Worm (Caenorhabditis elegans) whole organism, L1 larva: ENCODE measurements around the gene mvb-12.
A peak's percentile ranks its signal among the peaks of the same experiment; 100 is the strongest.

Experiments
- Y116A8C.19 ChIP-seq: sonication (generic microtip); optimal IDR thresholded peaks from 2 replicates; lab custom pipeline; 2016; ENCODE audit warnings: missing compliant biosample characterization, missing genetic modification characterization, borderline replicate concordance
- aha-1 ChIP-seq: fragments of 150-350 bp; optimal IDR thresholded peaks from 2 replicates; lab custom pipeline; 2014; ENCODE audit warnings: missing biosample characterization, missing genetic modification characterization
- alr-1 ChIP-seq: fragments of 200-800 bp; sonication (Bioruptor generic); optimal IDR thresholded peaks from 2 replicates; lab custom pipeline; 2018; ENCODE audit warnings: borderline replicate concordance, mild to moderate bottlenecking, missing genetic modification characterization, missing compliant biosample characterization
- aly-2 ChIP-seq: fragments of 150-350 bp; optimal IDR thresholded peaks from 2 replicates; lab custom pipeline; 2014; ENCODE audit warnings: missing biosample characterization, missing genetic modification characterization
- ama-1 ChIP-seq: fragments of 150-350 bp; optimal IDR thresholded peaks from 2 replicates; lab custom pipeline; 2014
- ceh-82 ChIP-seq, 3 experiments: fragments of 150-350 bp in 1 of 3; sonication (generic microtip) in 2 of 3; optimal IDR thresholded peaks; 2 replicates each; lab custom pipeline; 2014 to 2017; ENCODE audit warnings: missing biosample characterization in 3 of 3, missing genetic modification characterization in 3 of 3
- ceh-88 ChIP-seq: fragments of 200-800 bp; sonication (Bioruptor generic); IDR thresholded peaks from 2 replicates; pipeline ENCODE4 v1.3.6; 2022; ENCODE audit warnings: missing genetic modification characterization, missing compliant biosample characterization
- ces-1 ChIP-seq: fragments of 150-350 bp; optimal IDR thresholded peaks from 2 replicates; lab custom pipeline; 2014; ENCODE audit warnings: missing biosample characterization, missing genetic modification reagents, missing genetic modification characterization
- dpl-1 ChIP-seq, 3 experiments: fragments of 150-350 bp in 2 of 3; sonication (generic microtip) in 1 of 3; optimal IDR thresholded peaks; 2 replicates each; lab custom pipeline; 2014 to 2017; ENCODE audit warnings: missing biosample characterization in 3 of 3, missing genetic modification characterization in 3 of 3, missing genetic modification reagents in 3 of 3
- dsc-1 ChIP-seq: sonication (generic microtip); optimal IDR thresholded peaks from 2 replicates; lab custom pipeline; 2016; ENCODE audit warnings: mild to moderate bottlenecking, missing genetic modification characterization, missing compliant biosample characterization
- efl-1 ChIP-seq, 4 experiments: fragments of 150-350 bp; optimal IDR thresholded peaks in 3 of 4; peaks in 1 of 4; 1 replicate in 1 of 4; 2 replicates in 3 of 4; lab custom pipeline; 2014; ENCODE audit warnings: missing biosample characterization in 2 of 4, missing genetic modification characterization in 2 of 4, missing genetic modification reagents in 2 of 4
- efl-3 ChIP-seq: fragments of 200-800 bp; sonication (Bioruptor generic); optimal IDR thresholded peaks from 2 replicates; lab custom pipeline; 2018; ENCODE audit warnings: mild to moderate bottlenecking, missing genetic modification characterization, missing compliant biosample characterization
- elt-2 ChIP-seq: sonication (generic microtip); optimal IDR thresholded peaks from 2 replicates; lab custom pipeline; 2016; ENCODE audit warnings: missing genetic modification characterization, mild to moderate bottlenecking, inconsistent platforms, missing compliant biosample characterization, missing genetic modification reagents
- ets-5 ChIP-seq: fragments of 200-800 bp; sonication (Bioruptor generic); IDR thresholded peaks from 2 replicates; pipeline ENCODE4 v1.3.6; 2022; ENCODE audit warnings: missing genetic modification characterization, missing compliant biosample characterization
- fkh-10 ChIP-seq: sonication (generic microtip); optimal IDR thresholded peaks from 2 replicates; lab custom pipeline; 2017; ENCODE audit warnings: missing biosample characterization, missing genetic modification reagents, missing genetic modification characterization
- hlh-4 ChIP-seq: sonication (generic microtip); optimal IDR thresholded peaks from 2 replicates; lab custom pipeline; 2016; ENCODE audit warnings: mild to moderate bottlenecking, missing genetic modification characterization, missing compliant biosample characterization
- irx-1 ChIP-seq: sonication (generic microtip); optimal IDR thresholded peaks from 2 replicates; lab custom pipeline; 2016; ENCODE audit warnings: missing genetic modification characterization, missing compliant biosample characterization
- isw-1 ChIP-seq: fragments of 200-800 bp; sonication (Bioruptor generic); IDR thresholded peaks from 2 replicates; pipeline ENCODE4 v1.3.6; 2022; ENCODE audit warnings: missing genetic modification characterization, missing compliant biosample characterization
- lin-13 ChIP-seq: fragments of 150-350 bp; optimal IDR thresholded peaks from 2 replicates; lab custom pipeline; 2014; ENCODE audit warnings: missing biosample characterization, missing genetic modification reagents, missing genetic modification characterization
- lin-14 ChIP-seq: fragments of 200-800 bp; sonication (Bioruptor generic); optimal IDR thresholded peaks from 2 replicates; lab custom pipeline; 2018; ENCODE audit warnings: mild to moderate bottlenecking, missing genetic modification characterization, moderate library complexity, missing compliant biosample characterization
- lir-3 ChIP-seq: sonication (generic microtip); optimal IDR thresholded peaks from 2 replicates; lab custom pipeline; 2016; ENCODE audit warnings: mild to moderate bottlenecking, missing genetic modification characterization, moderate library complexity, missing compliant biosample characterization; ENCODE audit not compliant: poor library complexity
- lsy-2 ChIP-seq, 2 experiments: fragments of 150-350 bp; optimal IDR thresholded peaks; 2 replicates each; lab custom pipeline; 2014; ENCODE audit warnings: missing biosample characterization in 2 of 2, missing genetic modification characterization in 2 of 2
- mab-9 ChIP-seq: fragments of 200-800 bp; sonication (Bioruptor generic); IDR thresholded peaks from 2 replicates; pipeline ENCODE4 v1.3.6; 2022; ENCODE audit warnings: missing genetic modification reagents, missing genetic modification characterization, missing compliant biosample characterization
- mdl-1 ChIP-seq, 2 experiments: fragments of 150-350 bp; optimal IDR thresholded peaks; 2 replicates each; lab custom pipeline; 2014 to 2017; ENCODE audit warnings: missing biosample characterization in 2 of 2, missing genetic modification characterization in 2 of 2, inconsistent platforms in 1 of 2
- mep-1 ChIP-seq: fragments of 150-350 bp; optimal IDR thresholded peaks from 2 replicates; lab custom pipeline; 2014; ENCODE audit warnings: missing biosample characterization, missing genetic modification characterization
- nhr-11 ChIP-seq: fragments of 150-350 bp; optimal IDR thresholded peaks from 2 replicates; lab custom pipeline; 2014; ENCODE audit warnings: missing biosample characterization, missing genetic modification characterization
- nhr-12 ChIP-seq: sonication (generic microtip); optimal IDR thresholded peaks from 2 replicates; lab custom pipeline; 2017; ENCODE audit warnings: missing biosample characterization, missing genetic modification characterization
- nhr-19 ChIP-seq: fragments of 200-800 bp; sonication (Bioruptor generic); conservative IDR thresholded peaks from 2 replicates; pipeline ENCODE4 v1.3.6; 2022; ENCODE audit warnings: missing genetic modification characterization, missing compliant biosample characterization
- nhr-20 ChIP-seq: sonication (generic microtip); optimal IDR thresholded peaks from 2 replicates; lab custom pipeline; 2016; ENCODE audit warnings: mild to moderate bottlenecking, missing genetic modification characterization, missing compliant biosample characterization
- nhr-237 ChIP-seq: fragments of 150-350 bp; optimal IDR thresholded peaks from 2 replicates; lab custom pipeline; 2014; ENCODE audit warnings: missing biosample characterization, missing genetic modification characterization
- nhr-28 ChIP-seq: fragments of 150-350 bp; optimal IDR thresholded peaks from 2 replicates; lab custom pipeline; 2014; ENCODE audit warnings: missing biosample characterization, missing genetic modification characterization
- nhr-47 ChIP-seq: sonication (generic microtip); optimal IDR thresholded peaks from 2 replicates; lab custom pipeline; 2016; ENCODE audit warnings: mild to moderate bottlenecking, missing genetic modification characterization, moderate library complexity, missing compliant biosample characterization
- nhr-71 ChIP-seq: sonication (generic microtip); optimal IDR thresholded peaks from 2 replicates; lab custom pipeline; 2016; ENCODE audit warnings: mild to moderate bottlenecking, missing genetic modification characterization, moderate library complexity, missing compliant biosample characterization
- nhr-76 ChIP-seq: sonication (generic microtip); optimal IDR thresholded peaks from 2 replicates; lab custom pipeline; 2017; ENCODE audit warnings: missing biosample characterization, missing genetic modification characterization
- nhr-84 ChIP-seq: sonication (generic microtip); optimal IDR thresholded peaks from 2 replicates; lab custom pipeline; 2017; ENCODE audit warnings: missing biosample characterization, missing genetic modification characterization
- nhr-90 ChIP-seq: sonication (generic microtip); optimal IDR thresholded peaks from 2 replicates; lab custom pipeline; 2016; ENCODE audit warnings: mild to moderate bottlenecking, missing genetic modification characterization, missing compliant biosample characterization; ENCODE audit not compliant: poor library complexity
- pag-3 ChIP-seq: sonication (generic microtip); optimal IDR thresholded peaks from 2 replicates; lab custom pipeline; 2017; ENCODE audit warnings: missing genetic modification characterization, mild to moderate bottlenecking, missing compliant biosample characterization, antibody characterized with exemption, borderline replicate concordance; ENCODE audit not compliant: insufficient read depth
- rnt-1 ChIP-seq: sonication (generic microtip); optimal IDR thresholded peaks from 2 replicates; lab custom pipeline; 2016; ENCODE audit warnings: mild to moderate bottlenecking, missing genetic modification characterization, moderate library complexity, missing compliant biosample characterization
- skn-1 ChIP-seq: fragments of 150-350 bp; optimal IDR thresholded peaks from 2 replicates; lab custom pipeline; 2014; ENCODE audit warnings: missing biosample characterization, missing genetic modification characterization
- snpc-4 ChIP-seq: fragments of 150-350 bp; optimal IDR thresholded peaks from 2 replicates; lab custom pipeline; 2014; ENCODE audit warnings: missing biosample characterization, missing genetic modification characterization
- snu-23 ChIP-seq: sonication (generic microtip); optimal IDR thresholded peaks from 2 replicates; lab custom pipeline; 2016; ENCODE audit warnings: missing genetic modification characterization, missing compliant biosample characterization
- sptf-1 ChIP-seq: fragments of 150-350 bp; optimal IDR thresholded peaks from 2 replicates; lab custom pipeline; 2014; ENCODE audit warnings: missing biosample characterization, missing genetic modification characterization
- swsn-7 ChIP-seq: sonication (generic microtip); optimal IDR thresholded peaks from 2 replicates; lab custom pipeline; 2016; ENCODE audit warnings: missing genetic modification characterization, missing compliant biosample characterization
- tlp-1 ChIP-seq: fragments of 150-350 bp; optimal IDR thresholded peaks from 2 replicates; lab custom pipeline; 2014; ENCODE audit warnings: missing biosample characterization, missing genetic modification characterization
- unc-130 ChIP-seq: fragments of 150-350 bp; optimal IDR thresholded peaks from 2 replicates; lab custom pipeline; 2017; ENCODE audit warnings: missing biosample characterization, missing genetic modification characterization, inconsistent platforms
- unc-30 ChIP-seq: sonication (generic microtip); optimal IDR thresholded peaks from 2 replicates; lab custom pipeline; 2017; ENCODE audit warnings: missing biosample characterization, missing genetic modification characterization
- vab-15 ChIP-seq: sonication (generic microtip); optimal IDR thresholded peaks from 2 replicates; lab custom pipeline; 2017; ENCODE audit warnings: missing genotype, mild to moderate bottlenecking, missing genetic modification characterization, missing compliant biosample characterization
- xbp-1 ChIP-seq: sonication (generic microtip); optimal IDR thresholded peaks from 2 replicates; lab custom pipeline; 2016; ENCODE audit warnings: missing genetic modification characterization, missing compliant biosample characterization
- ztf-4 ChIP-seq: fragments of 150-350 bp; optimal IDR thresholded peaks from 2 replicates; lab custom pipeline; 2014; ENCODE audit warnings: missing biosample characterization, missing genetic modification characterization

Gene mvb-12

DNA sequence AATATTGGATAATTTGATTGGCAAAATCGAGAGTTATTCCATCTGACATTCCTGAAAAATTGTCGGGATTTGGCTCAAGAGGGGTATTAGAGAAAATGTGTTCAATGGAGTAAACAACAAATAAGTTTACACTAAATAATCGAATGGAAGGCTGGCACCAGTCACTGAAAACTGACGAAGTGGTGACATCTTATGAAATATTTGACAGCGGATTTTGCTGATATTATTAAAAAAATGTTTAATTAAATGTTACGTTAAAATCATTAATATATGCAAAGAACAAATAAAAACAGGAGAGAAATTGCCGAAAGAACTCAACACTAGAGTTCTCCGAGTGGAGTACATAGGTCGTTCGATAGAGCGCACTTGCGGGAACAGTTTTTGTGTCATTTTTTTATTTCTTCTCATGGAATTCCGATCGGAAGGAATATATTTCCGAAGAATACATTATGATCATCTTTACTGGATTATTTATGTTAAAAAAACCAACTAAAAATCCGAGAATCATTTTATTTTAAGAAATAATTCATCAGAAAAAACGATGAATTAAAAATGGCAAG is 44.7 kb upstream of the mvb-12 start, which contains the start of gene tag-322 (continued):
- TF ChIP-seq ama-1 (lab: Kevin White, UChicago) (peak; percentile 64), dsc-1 (peak; percentile 75), vab-15 (tag; lab: Kevin White, UChicago) (no peak), ces-1 (GFP tag; lab: Kevin White, UChicago) (no peak), aly-2 (no peak), snpc-4 (no peak), mdl-1 (tag; optimal IDR thresholded peaks at IDR 0.05; lab: Kevin White, UChicago) (peak in 1 of 2 experiments; percentile 32), efl-3 (no peak), rnt-1 (tag; lab: Kevin White, UChicago) (peak; percentile 73), nhr-237 (no peak), fkh-10 (GFP tag; lab: Kevin White, UChicago) (no peak), nhr-47 (tag; lab: Kevin White, UChicago) (peak; percentile 80), nhr-84 (tag; lab: Kevin White, UChicago) (no peak), nhr-76 (no peak)

DNA sequence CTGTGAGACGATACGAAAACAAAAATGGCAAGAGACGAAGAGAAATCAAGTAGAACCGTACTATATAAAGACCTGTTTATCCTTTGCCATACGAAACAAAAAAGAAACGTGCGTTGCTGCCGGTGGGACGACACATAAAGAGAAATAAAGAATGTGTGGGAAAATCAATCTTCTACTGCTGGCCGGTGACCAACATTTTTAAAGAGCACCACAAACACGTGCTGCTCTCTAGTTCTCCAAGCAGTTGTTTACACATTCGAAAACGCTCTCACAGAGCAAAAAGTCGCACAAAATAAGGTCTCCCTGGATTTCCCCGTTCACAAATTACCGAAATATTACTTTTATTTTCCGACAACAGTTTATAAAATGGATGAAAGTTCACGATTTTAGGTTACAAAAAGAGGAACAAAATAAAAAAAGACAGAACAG is 40.8 kb upstream of the mvb-12 start, which contains the start of gene imp-3:
Gene imp-3, minus strand, starts transcription at position 93 of the 429 bp plus-strand sequence.
- TF ChIP-seq nhr-19 (0 out of 2 replicates have a peak, but pooled peaks have one; percentile 11), nhr-237 (no peak), skn-1 (tag; lab: Kevin White, UChicago) (no peak), sptf-1 (no peak), isw-1 (GFP tag; lab: Robert Waterston, UW) (no peak), pag-3 (no peak), swsn-7 (tag; lab: Kevin White, UChicago) (no peak), mep-1 (tag; lab: Kevin White, UChicago) (no peak), snu-23 (GFP tag; lab: Kevin White, UChicago) (peak; percentile 57), lsy-2 (tag; optimal IDR thresholded peaks at IDR 0.05; lab: Kevin White, UChicago) (peak; percentile 55 to 60), unc-30 (tag; lab: Kevin White, UChicago) (no peak), ets-5 (no peak), nhr-71 (tag; lab: Kevin White, UChicago) (peak; percentile 65), elt-2 (tag; lab: Kevin White, UChicago) (peak; percentile 6), hlh-4 (tag; lab: Kevin White, UChicago) (no peak), nhr-11 (tag; lab: Kevin White, UChicago) (no peak), aha-1 (tag; lab: Kevin White, UChicago) (no peak), mdl-1 (tag; optimal IDR thresholded peaks at IDR 0.05; lab: Kevin White, UChicago) (peak in 1 of 2 experiments; percentile 78), nhr-28 (no peak), alr-1 (tag; lab: Kevin White, UChicago) (no peak), nhr-12 (tag; lab: Kevin White, UChicago) (no peak), nhr-20 (tag; lab: Kevin White, UChicago) (peak; percentile 46), ceh-88 (GFP tag; lab: Robert Waterston, UW) (0 out of 2 replicates have a peak, but pooled peaks have one; percentile 11), dpl-1 (GFP tag; optimal IDR thresholded peaks at IDR 0.05; lab: Kevin White, UChicago) (peak in 2 of 3 experiments; percentile 31 to 41), irx-1 (tag; lab: Kevin White, UChicago) (peak; percentile 18), mab-9 (GFP tag; lab: Robert Waterston, UW) (no peak), dsc-1 (peak; percentile 18), ces-1 (GFP tag; lab: Kevin White, UChicago) (no peak), lir-3 (tag; lab: Kevin White, UChicago) (no peak), nhr-90 (tag; lab: Kevin White, UChicago) (peak; percentile 58), ztf-4 (tag; lab: Kevin White, UChicago) (peak; percentile 36), efl-1 (optimal IDR thresholded peaks at IDR 0.05; lab: Kevin White, UChicago) (peak; percentile 26 to 42), efl-1 (GFP tag; optimal IDR thresholded peaks at IDR 0.05 in 1 of 2; lab: Kevin White, UChicago) (peak; percentile 21 to 95), tlp-1 (tag; lab: Kevin White, UChicago) (no peak), ama-1 (lab: Kevin White, UChicago) (peak; percentile 93), xbp-1 (peak; percentile 7), unc-130 (tag; lab: Kevin White, UChicago) (peak; percentile 32), Y116A8C.19 (tag; lab: Kevin White, UChicago) (no peak), lin-13 (GFP tag; lab: Kevin White, UChicago) (no peak), lin-14 (GFP tag; lab: Kevin White, UChicago) (peak; percentile 71), snpc-4 (no peak), ceh-82 (tag; optimal IDR thresholded peaks at IDR 0.05; lab: Kevin White, UChicago) (no peak)
